Fruit fly (Drosophila melanogaster): ENCODE data around the gene ClpP.

DNA sequence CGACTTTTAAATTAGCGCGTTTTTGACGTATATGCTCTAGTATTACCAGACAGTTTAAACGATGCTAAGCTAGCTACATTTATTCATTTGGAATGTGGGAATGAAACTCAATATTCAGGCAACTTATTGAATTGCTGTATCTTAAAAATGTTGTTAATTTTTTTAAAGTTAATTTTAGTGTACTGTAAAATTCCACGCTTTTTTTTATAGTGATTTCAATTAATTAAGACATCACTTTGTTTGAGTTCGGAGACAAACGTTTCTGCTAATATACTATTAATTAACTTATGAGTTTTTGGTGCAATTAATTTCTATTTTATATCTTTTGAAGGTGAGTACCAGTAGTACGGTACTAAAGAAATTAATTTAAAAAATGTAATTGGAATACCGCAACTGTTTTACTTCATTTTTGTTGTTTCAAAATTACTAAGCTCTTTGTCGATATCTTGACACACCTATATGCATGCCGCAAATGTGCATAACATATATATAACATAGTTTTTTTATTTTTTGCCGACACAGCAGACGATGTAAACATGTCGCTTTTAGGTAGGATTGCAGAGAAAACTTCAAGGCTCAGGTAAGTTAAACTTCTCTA is 29.7 kb downstream of the ClpP start, which contains the start of the genes Cdk1 and mRpS7:
- TF ChIP-seq CG5204 (GFP tag; optimal IDR thresholded peaks at IDR 0.05) (no peak), CG33017 (tag; optimal IDR thresholded peaks at IDR 0.05) (peak; percentile 52), cic (GFP tag; optimal IDR thresholded peaks at IDR 0.05) (no peak), CG11617 (GFP tag; optimal IDR thresholded peaks at IDR 0.05) (peak; percentile 74), Crg-1 (GFP tag; optimal IDR thresholded peaks at IDR 0.05) (peak; percentile 21), tj (GFP tag; optimal IDR thresholded peaks at IDR 0.05) (peak; percentile 40), CG12768 (GFP tag; optimal IDR thresholded peaks at IDR 0.05) (peak; percentile 62)

All from whole organism, adult.